Fruit fly (Drosophila melanogaster): ENCODE measurements around the gene CG17350.

Gene CG17350

DNA sequence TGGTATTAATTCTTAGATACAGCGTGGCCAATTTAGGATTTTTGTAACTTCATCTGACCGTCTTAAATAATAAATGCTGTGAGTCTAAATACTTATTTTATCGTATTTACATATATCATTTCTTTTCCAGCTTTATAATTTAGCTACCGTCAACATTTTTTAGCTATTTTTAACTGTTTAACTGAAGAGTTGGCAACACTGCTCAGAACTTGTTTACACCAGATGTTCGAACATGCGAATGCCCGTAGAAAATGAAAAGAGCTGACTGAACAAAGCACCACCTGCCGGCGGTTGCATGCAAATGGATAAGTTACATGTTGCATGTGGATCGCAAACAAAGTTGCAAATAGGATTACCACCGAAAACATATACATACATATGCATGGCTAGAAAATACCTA lies 17.2 kb upstream of the CG17350 start (continued):
- TF ChIP-seq zf30C (GFP tag; optimal IDR thresholded peaks at IDR 0.05) (no peak), CG11456 (GFP tag; IDR thresholded peaks at IDR 0.05) (peak; percentile 53; the same call in 1 of the 3 replicates), CG33557 (GFP tag; optimal IDR thresholded peaks at IDR 0.05) (peak; percentile 36), CG18262 (tag; optimal IDR thresholded peaks at IDR 0.05) (peak; percentile 4), Sox102F (GFP tag; optimal IDR thresholded peaks at IDR 0.05) (no peak), z (GFP tag; IDR thresholded peaks at IDR 0.05) (no peak), ranshi (GFP tag; IDR thresholded peaks at IDR 0.05) (no peak), ham (GFP tag; IDR thresholded peaks at IDR 0.05) (no peak), CG32532 (GFP tag; IDR thresholded peaks at IDR 0.05) (peak; percentile 52; the same call in 1 of the 2 replicates), Sry-β (GFP tag; optimal IDR thresholded peaks at IDR 0.05) (peak; percentile 95), vvl (GFP tag; IDR thresholded peaks at IDR 0.05) (peak; percentile 52), exex (tag; optimal IDR thresholded peaks at IDR 0.05) (no peak), sob (GFP tag; IDR thresholded peaks at IDR 0.05) (0 out of 2 replicates have a peak, but pooled peaks have one; percentile 9), CG1603 (tag; optimal IDR thresholded peaks at IDR 0.05) (peak; percentile 28), sens (GFP tag) (peak; percentile 72), CG8290 (GFP tag; optimal IDR thresholded peaks at IDR 0.05) (no peak), CG8290 (tag; optimal IDR thresholded peaks at IDR 0.05) (peak in 1 of 2 experiments; percentile 53), Hr3 (GFP tag; optimal IDR thresholded peaks at IDR 0.05) (peak; percentile 16), CG7556 (GFP tag; optimal IDR thresholded peaks at IDR 0.05) (peak; percentile 4), ind (GFP tag; optimal IDR thresholded peaks at IDR 0.05) (peak; percentile 20), tin (GFP tag; optimal IDR thresholded peaks at IDR 0.05) (peak; percentile 6), NfI (GFP tag; optimal IDR thresholded peaks at IDR 0.05) (peak; percentile 32), slbo (GFP tag; IDR thresholded peaks at IDR 0.05) (peak; percentile 15; the same call in 1 of the 2 replicates), grau (tag; optimal IDR thresholded peaks at IDR 0.05) (peak; percentile 5), CG4328 (GFP tag; optimal IDR thresholded peaks at IDR 0.05) (no peak), cg (GFP tag; optimal IDR thresholded peaks at IDR 0.05) (no peak), CG17385 (GFP tag; optimal IDR thresholded peaks at IDR 0.05) (peak; percentile 6), HmgZ (tag; optimal IDR thresholded peaks at IDR 0.05) (peak; percentile 4), psq (GFP tag; optimal IDR thresholded peaks at IDR 0.05) (peak; percentile 16), Hr51 (GFP tag; optimal IDR thresholded peaks at IDR 0.05) (peak in 1 of 2 experiments; percentile 9), D19A (tag; optimal IDR thresholded peaks at IDR 0.05) (peak; percentile 20), pho (GFP tag; optimal IDR thresholded peaks at IDR 0.05) (no peak), trem (tag; optimal IDR thresholded peaks at IDR 0.05) (peak; percentile 6), CG17829 (tag; optimal IDR thresholded peaks at IDR 0.05) (peak; percentile 30), Vsx1 (GFP tag; optimal IDR thresholded peaks at IDR 0.05) (peak; percentile 16), lilli (GFP tag; optimal IDR thresholded peaks at IDR 0.05) (peak; percentile 25), CG17361 (GFP tag; IDR thresholded peaks at IDR 0.05) (peak; percentile 25; the same call in 1 of the 3 replicates), CG2120 (GFP tag; optimal IDR thresholded peaks at IDR 0.05) (peak; percentile 23), CG12659 (GFP tag; optimal IDR thresholded peaks at IDR 0.05) (peak; percentile 19), Neu2 (GFP tag; optimal IDR thresholded peaks at IDR 0.05; ENCODE audit: borderline replicate concordance) (no peak), CG6689 (GFP tag; IDR thresholded peaks at IDR 0.05) (0 out of 2 replicates have a peak, but pooled peaks have one; percentile 19), CG14710 (tag; optimal IDR thresholded peaks at IDR 0.05) (peak; percentile 5), CG13424 (tag; optimal IDR thresholded peaks at IDR 0.05) (peak; percentile 35), Jarid2 (GFP tag; optimal IDR thresholded peaks at IDR 0.05) (peak; percentile 18), CG3838 (GFP tag; optimal IDR thresholded peaks at IDR 0.05) (peak; percentile 98), unpg (GFP tag; optimal IDR thresholded peaks at IDR 0.05) (peak; percentile 17), CG7839 (tag; optimal IDR thresholded peaks at IDR 0.05) (peak; percentile 35), CG2678 (tag; optimal IDR thresholded peaks at IDR 0.05) (peak; percentile 11), CG11504 (tag; optimal IDR thresholded peaks at IDR 0.05) (peak; percentile 87), Tbp (GFP tag; optimal IDR thresholded peaks at IDR 0.05) (peak; percentile 48), CG12391 (tag; optimal IDR thresholded peaks at IDR 0.05) (peak; percentile 12)
